Fruit fly (Drosophila melanogaster) whole organism, embryonic: Measurements from ENCODE around the gene Pex3.

ENCODE experiments used
- ATbp ChIP-seq: fragments of 200-800 bp; sonication (Bioruptor generic); optimal IDR thresholded peaks from 2 replicates; lab custom pipeline; 2017; ENCODE audit warnings: missing biosample characterization, mild to moderate bottlenecking, missing genetic modification characterization, missing genetic modification reagents
- B-H2 ChIP-seq: fragments of 200-800 bp; sonication (Bioruptor generic); optimal IDR thresholded peaks from 2 replicates; lab custom pipeline; 2018; ENCODE audit warnings: missing biosample characterization, mild to moderate bottlenecking, missing genetic modification characterization
- CG10431 ChIP-seq: fragments of 200-800 bp; sonication (Bioruptor generic); optimal IDR thresholded peaks from 3 replicates; lab custom pipeline; 2018; ENCODE audit warnings: missing biosample characterization, mild to moderate bottlenecking, missing genetic modification characterization
- CG10565 ChIP-seq: fragments of 200-800 bp; sonication (Bioruptor generic); optimal IDR thresholded peaks from 3 replicates; lab custom pipeline; 2016; ENCODE audit warnings: missing biosample characterization, mild to moderate bottlenecking, missing genetic modification characterization
- CG14860 ChIP-seq: fragments of 200-800 bp; sonication (Bioruptor generic); IDR thresholded peaks from 3 replicates; pipeline ENCODE4 v1.3.6; 2022; ENCODE audit warnings: missing biosample characterization, missing genetic modification characterization; ENCODE audit not compliant: partially characterized antibody
- CG15011 ChIP-seq: fragments of 200-800 bp; sonication (Bioruptor generic); optimal IDR thresholded peaks from 3 replicates; lab custom pipeline; 2018; ENCODE audit warnings: missing biosample characterization, mild to moderate bottlenecking, missing genetic modification characterization
- CG15696 ChIP-seq: fragments of 200-800 bp; sonication (Bioruptor generic); optimal IDR thresholded peaks from 2 replicates; lab custom pipeline; 2019; ENCODE audit warnings: missing biosample characterization, mild to moderate bottlenecking, missing genetic modification characterization, moderate library complexity
- CG16815 ChIP-seq: fragments of 200-800 bp; sonication (Bioruptor generic); optimal IDR thresholded peaks from 3 replicates; lab custom pipeline; 2017; ENCODE audit warnings: missing biosample characterization, mild to moderate bottlenecking, missing genetic modification characterization
- CG17361 ChIP-seq: fragments of 200-800 bp; sonication (Bioruptor generic); IDR thresholded peaks from 3 replicates; pipeline ENCODE4 v1.3.6; 2022; ENCODE audit warnings: missing biosample characterization, missing genetic modification characterization
- CG17612 ChIP-seq: fragments of 200-800 bp; sonication (Bioruptor generic); IDR thresholded peaks from 2 replicates; pipeline ENCODE4 v1.3.6; 2022; ENCODE audit warnings: missing biosample characterization, missing genetic modification characterization
- CG1832 ChIP-seq: fragments of 200-800 bp; sonication (Bioruptor generic); optimal IDR thresholded peaks from 2 replicates; lab custom pipeline; 2017; ENCODE audit warnings: missing biosample characterization, mild to moderate bottlenecking, missing genetic modification characterization, inconsistent platforms
- CG2120 ChIP-seq: fragments of 200-800 bp; sonication (Bioruptor generic); optimal IDR thresholded peaks from 3 replicates; lab custom pipeline; 2016; ENCODE audit warnings: missing biosample characterization, missing genetic modification characterization
- CG30020 ChIP-seq: fragments of 200-800 bp; optimal IDR thresholded peaks from 2 replicates; lab custom pipeline; 2019; ENCODE audit warnings: missing biosample characterization, mild to moderate bottlenecking, missing genetic modification characterization, moderate library complexity
- CG30403 ChIP-seq: fragments of 200-800 bp; sonication (Bioruptor generic); optimal IDR thresholded peaks from 3 replicates; lab custom pipeline; 2016; ENCODE audit warnings: missing biosample characterization, missing genetic modification characterization
- CG31388 ChIP-seq: fragments of 200-800 bp; sonication (Bioruptor generic); optimal IDR thresholded peaks from 2 replicates; lab custom pipeline; 2016; ENCODE audit warnings: missing biosample characterization, missing genetic modification characterization
- CG34422 ChIP-seq: fragments of 200-800 bp; sonication (Bioruptor generic); IDR thresholded peaks from 3 replicates; pipeline ENCODE4 v1.3.6; 2022; ENCODE audit warnings: missing biosample characterization, missing genetic modification characterization
- CG3726 ChIP-seq: fragments of 200-800 bp; sonication (Bioruptor generic); IDR thresholded peaks from 3 replicates; pipeline ENCODE4, ENCODE4 v1.3.6; 2022; ENCODE audit warnings: missing biosample characterization, missing genetic modification characterization
- CG4360 ChIP-seq: fragments of 200-800 bp; sonication (Bioruptor generic); IDR thresholded peaks from 2 replicates; pipeline ENCODE4 v1.3.6; 2022; ENCODE audit warnings: missing biosample characterization, missing genetic modification characterization
- CG5180 ChIP-seq: fragments of 200-800 bp; sonication (Bioruptor generic); optimal IDR thresholded peaks from 3 replicates; lab custom pipeline; 2017; ENCODE audit warnings: missing biosample characterization, missing genetic modification characterization, mild to moderate bottlenecking, moderate library complexity, missing genetic modification reagents
- CG9609 ChIP-seq: fragments of 200-800 bp; sonication (Bioruptor generic); optimal IDR thresholded peaks from 3 replicates; lab custom pipeline; 2016; ENCODE audit warnings: missing biosample characterization, missing genetic modification characterization
- CG9876 ChIP-seq: fragments of 200-800 bp; sonication (Bioruptor generic); optimal IDR thresholded peaks from 2 replicates; lab custom pipeline; 2016; ENCODE audit warnings: missing biosample characterization, missing genetic modification characterization
- Dfd ChIP-seq, 2 experiments: fragments of >200 bp; optimal IDR thresholded peaks; 2 replicates each; lab custom pipeline; 2017; ENCODE audit warnings: missing biosample characterization in 2 of 2, missing genetic modification characterization in 2 of 2
- E2f2 ChIP-seq: fragments of 200-800 bp; sonication (Bioruptor generic); IDR thresholded peaks from 2 replicates; pipeline ENCODE4 v1.3.6; 2022; ENCODE audit warnings: missing biosample characterization, missing genetic modification characterization
- Hmr ChIP-seq: fragments of 200-800 bp; sonication (Bioruptor generic); optimal IDR thresholded peaks from 3 replicates; lab custom pipeline; 2017; ENCODE audit warnings: mild to moderate bottlenecking, missing biosample characterization, missing genetic modification reagents, missing genetic modification characterization
- Hr39 ChIP-seq: fragments of >200 bp; optimal IDR thresholded peaks from 2 replicates; lab custom pipeline; 2017
- MTF-1 ChIP-seq: fragments of 200-800 bp; sonication (Bioruptor generic); optimal IDR thresholded peaks from 2 replicates; lab custom pipeline; 2018; ENCODE audit warnings: missing biosample characterization, mild to moderate bottlenecking, missing genetic modification characterization, borderline replicate concordance
- Myb ChIP-seq: fragments of 200-800 bp; sonication (Bioruptor generic); optimal IDR thresholded peaks from 2 replicates; lab custom pipeline; 2016; ENCODE audit warnings: missing biosample characterization, missing genetic modification characterization
- Oli ChIP-seq: fragments of 200-800 bp; sonication (Bioruptor generic); optimal IDR thresholded peaks from 2 replicates; lab custom pipeline; 2018; ENCODE audit warnings: missing biosample characterization, mild to moderate bottlenecking, missing genetic modification characterization, moderate library complexity
- Scr ChIP-seq: fragments of 200-800 bp; sonication (Bioruptor generic); IDR thresholded peaks from 2 replicates; pipeline ENCODE4 v1.3.6; 2022; ENCODE audit warnings: missing biosample characterization, missing genetic modification characterization; ENCODE audit not compliant: partially characterized antibody
- YL-1 ChIP-seq: fragments of 200-800 bp; sonication (Bioruptor generic); optimal IDR thresholded peaks from 3 replicates; lab custom pipeline; 2017; ENCODE audit warnings: missing biosample characterization, mild to moderate bottlenecking, missing genetic modification characterization
- abd-A ChIP-seq: fragments of 200-800 bp; sonication (Bioruptor generic); optimal IDR thresholded peaks from 3 replicates; lab custom pipeline; 2019; ENCODE audit warnings: missing biosample characterization, mild to moderate bottlenecking, missing genetic modification characterization, moderate library complexity
- bbx ChIP-seq: fragments of 200-800 bp; sonication (Bioruptor generic); IDR thresholded peaks from 2 replicates; pipeline ENCODE4 v1.3.6; 2022; ENCODE audit warnings: missing biosample characterization, missing genetic modification characterization; ENCODE audit not compliant: partially characterized antibody
- bsh ChIP-seq, 2 experiments: fragments of 200-800 bp; sonication (Bioruptor generic); optimal IDR thresholded peaks; 2 replicates each; lab custom pipeline; 2017 to 2018; ENCODE audit warnings: mild to moderate bottlenecking in 2 of 2, missing biosample characterization in 2 of 2, missing genetic modification characterization in 2 of 2, moderate library complexity in 1 of 2
- chinmo ChIP-seq: fragments of 200-800 bp; sonication (Bioruptor generic); IDR thresholded peaks from 4 replicates; pipeline ENCODE4 v1.3.6; 2022; ENCODE audit warnings: missing biosample characterization, missing genetic modification characterization; ENCODE audit not compliant: partially characterized antibody
- ci ChIP-seq: fragments of 200-800 bp; sonication (Bioruptor generic); IDR thresholded peaks from 3 replicates; pipeline ENCODE4 v1.3.6; 2022; ENCODE audit warnings: missing biosample characterization, missing genetic modification characterization
- emc ChIP-seq: fragments of 200-800 bp; sonication (Bioruptor generic); optimal IDR thresholded peaks from 2 replicates; lab custom pipeline; 2016; ENCODE audit warnings: missing biosample characterization, missing genetic modification characterization
- fd64A ChIP-seq: fragments of 200-800 bp; sonication (Bioruptor generic); optimal IDR thresholded peaks from 3 replicates; lab custom pipeline; 2018; ENCODE audit warnings: missing biosample characterization, mild to moderate bottlenecking, missing genetic modification characterization
- gfzf ChIP-seq: fragments of 200-800 bp; sonication (Bioruptor generic); optimal IDR thresholded peaks from 2 replicates; lab custom pipeline; 2016; ENCODE audit warnings: missing biosample characterization, mild to moderate bottlenecking, missing genetic modification characterization, moderate library complexity
- lbe ChIP-seq: fragments of 200-800 bp; sonication (Bioruptor generic); optimal IDR thresholded peaks from 2 replicates; lab custom pipeline; 2016; ENCODE audit warnings: missing biosample characterization, mild to moderate bottlenecking, missing genetic modification characterization
- lmd ChIP-seq: fragments of 200-800 bp; sonication (Bioruptor generic); IDR thresholded peaks from 2 replicates; pipeline ENCODE4 v1.3.6; 2022; ENCODE audit warnings: missing biosample characterization, missing genetic modification characterization
- nerfin-2 ChIP-seq: fragments of 200-800 bp; sonication (Bioruptor generic); IDR thresholded peaks from 2 replicates; pipeline ENCODE4 v1.3.6; 2022; ENCODE audit warnings: missing biosample characterization, missing genetic modification characterization; ENCODE audit not compliant: partially characterized antibody
- otp ChIP-seq: fragments of 200-800 bp; sonication (Bioruptor generic); IDR thresholded peaks from 3 replicates; pipeline ENCODE4, ENCODE4 v1.3.6; 2022; ENCODE audit warnings: missing biosample characterization, missing genetic modification characterization
- pho ChIP-seq: fragments of 200-800 bp; sonication (Bioruptor generic); optimal IDR thresholded peaks from 2 replicates; lab custom pipeline; 2016; ENCODE audit warnings: missing biosample characterization, missing genetic modification characterization
- schlank ChIP-seq: fragments of 200-800 bp; sonication (Bioruptor generic); optimal IDR thresholded peaks from 2 replicates; lab custom pipeline; 2018; ENCODE audit warnings: missing biosample characterization, mild to moderate bottlenecking, missing genetic modification characterization
- tap ChIP-seq: fragments of 200-800 bp; optimal IDR thresholded peaks from 3 replicates; lab custom pipeline; 2019; ENCODE audit warnings: missing biosample characterization, mild to moderate bottlenecking, missing genetic modification characterization, moderate library complexity
- tgo ChIP-seq: fragments of 200-800 bp; sonication (Bioruptor generic); IDR thresholded peaks from 3 replicates; pipeline ENCODE4 v1.3.6; 2022; ENCODE audit warnings: missing biosample characterization, missing genetic modification characterization
- ttk ChIP-seq: fragments of 200-800 bp; sonication (Bioruptor generic); IDR thresholded peaks from 2 replicates; pipeline ENCODE4 v2.1.2; 2022; ENCODE audit warnings: missing biosample characterization, missing genetic modification characterization
- tx ChIP-seq: fragments of 200-800 bp; sonication (Bioruptor generic); optimal IDR thresholded peaks from 2 replicates; lab custom pipeline; 2016; ENCODE audit warnings: missing biosample characterization, missing genetic modification characterization
- zfh1 ChIP-seq: fragments of 200-800 bp; sonication (Bioruptor generic); IDR thresholded peaks from 3 replicates; pipeline ENCODE4 v1.3.6; 2022; ENCODE audit warnings: missing biosample characterization, missing genetic modification characterization

The Pex3 gene

DNA sequence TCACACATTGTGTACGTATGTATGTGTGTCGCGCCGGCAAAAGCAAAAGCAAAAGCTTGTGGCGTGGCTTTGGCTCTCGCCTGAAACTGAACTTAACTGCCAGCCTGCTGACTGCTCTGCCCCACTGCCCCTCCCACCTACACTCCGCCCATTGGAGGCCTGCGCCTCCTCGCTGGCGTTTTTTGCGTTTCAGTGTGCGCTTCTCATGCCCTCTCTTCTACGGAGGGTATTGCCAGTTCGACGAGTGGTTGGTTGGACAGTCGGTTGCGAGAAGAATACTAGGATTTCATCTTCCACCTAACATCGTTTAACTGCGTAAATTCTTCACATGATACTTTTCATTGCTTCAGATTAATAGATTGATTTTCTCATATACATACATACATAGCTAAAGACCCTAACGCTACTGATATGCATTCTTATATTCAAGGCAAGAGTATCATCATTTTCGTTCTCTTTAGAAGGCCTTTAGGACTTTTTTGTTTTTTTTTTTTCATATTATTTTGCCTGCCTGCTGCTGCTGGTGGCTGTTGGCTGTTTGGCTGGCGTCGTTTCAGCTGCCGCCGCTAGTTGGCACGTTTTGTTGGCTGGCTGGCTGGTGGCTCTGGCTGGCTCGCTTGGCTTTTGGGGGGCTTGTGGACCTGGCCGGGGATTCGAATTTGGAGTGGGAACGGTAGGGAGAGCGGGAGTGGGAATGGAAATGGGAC, 39.2 kb upstream of the Pex3 start (continued):
- TF ChIP-seq CG34422 (GFP tag; lab: Robert Waterston, UW) = no peak; the same call in 2 of the 3 replicates
- no peak for TF ChIP-seq ci (GFP tag; lab: Robert Waterston, UW)
- peak; percentile 36 for TF ChIP-seq Myb (GFP tag; lab: Kevin White, UChicago)
- no peak for TF ChIP-seq Hr39 (lab: Kevin White, UChicago)
- no peak for TF ChIP-seq CG30020 (tag; lab: Kevin White, UChicago)
- TF ChIP-seq ttk (GFP tag; lab: Robert Waterston, UW) = no peak
- no peak for TF ChIP-seq Dfd (GFP tag; optimal IDR thresholded peaks at IDR 0.05; lab: Kevin White, UChicago)
- TF ChIP-seq ATbp (GFP tag; lab: Kevin White, UChicago) = peak; percentile 6
- TF ChIP-seq CG30403 (GFP tag; lab: Kevin White, UChicago) = peak; percentile 74
- TF ChIP-seq pho (GFP tag; lab: Kevin White, UChicago) = peak; percentile 81
- TF ChIP-seq Scr (GFP tag; lab: Robert Waterston, UW) = no peak
- no peak for TF ChIP-seq CG9876 (GFP tag; lab: Kevin White, UChicago)
- peak; percentile 77 for TF ChIP-seq Hmr
- no peak for TF ChIP-seq CG4360 (GFP tag; lab: Robert Waterston, UW)
- no peak for TF ChIP-seq CG10565
- peak; percentile 68 for TF ChIP-seq lmd (GFP tag; lab: Robert Waterston, UW)
- peak; percentile 59 for TF ChIP-seq lbe
- peak; percentile 48 to 87 for TF ChIP-seq bsh (GFP tag; optimal IDR thresholded peaks at IDR 0.05; lab: Kevin White, UChicago)
- no peak for TF ChIP-seq CG17612
- no peak for TF ChIP-seq abd-A (tag; lab: Kevin White, UChicago)
- TF ChIP-seq CG16815 (GFP tag; lab: Kevin White, UChicago) = peak; percentile 13
- peak; percentile 66 for TF ChIP-seq Oli (tag; lab: Kevin White, UChicago)
- TF ChIP-seq emc = peak; percentile 21
- no peak for TF ChIP-seq CG3726 (GFP tag; lab: Robert Waterston, UW)
- no peak; the same call in 2 of the 3 replicates for TF ChIP-seq zfh1 (GFP tag; lab: Robert Waterston, UW)
- TF ChIP-seq CG17361 (GFP tag; lab: Robert Waterston, UW) = peak; percentile 70; the same call in 2 of the 3 replicates
- peak; percentile 51 for TF ChIP-seq CG9609 (GFP tag; lab: Kevin White, UChicago)
- TF ChIP-seq CG14860 = no peak
- no peak for TF ChIP-seq gfzf
- no peak; the same call in 1 of the 3 replicates for TF ChIP-seq tgo (GFP tag; lab: Robert Waterston, UW)
- TF ChIP-seq CG15011 = peak; percentile 34
- peak; percentile 27 for TF ChIP-seq B-H2
- TF ChIP-seq CG15696 (tag; lab: Kevin White, UChicago) = no peak
- TF ChIP-seq fd64A (GFP tag; lab: Kevin White, UChicago) = no peak
- TF ChIP-seq schlank = no peak
- no peak for TF ChIP-seq otp (GFP tag; lab: Robert Waterston, UW)
- TF ChIP-seq MTF-1 = no peak
- TF ChIP-seq CG10431 (GFP tag; lab: Kevin White, UChicago) = no peak
- TF ChIP-seq E2f2 = peak; percentile 33
- TF ChIP-seq CG1832 (GFP tag; lab: Kevin White, UChicago) = no peak
- no peak; the same call in 2 of the 4 replicates for TF ChIP-seq chinmo (GFP tag; lab: Robert Waterston, UW)
- no peak for TF ChIP-seq bbx (GFP tag; lab: Robert Waterston, UW)
- no peak for TF ChIP-seq YL-1
- TF ChIP-seq CG5180 (GFP tag; lab: Kevin White, UChicago) = peak; percentile 50
- TF ChIP-seq nerfin-2 (GFP tag; lab: Robert Waterston, UW) = no peak
- no peak for TF ChIP-seq CG31388 (GFP tag; lab: Kevin White, UChicago)
- peak; percentile 6 for TF ChIP-seq tx (GFP tag; lab: Kevin White, UChicago)
- peak; percentile 83 for TF ChIP-seq CG2120 (GFP tag; lab: Kevin White, UChicago)
- TF ChIP-seq tap = peak; percentile 28
